Fruit fly (Drosophila melanogaster): Measurements from ENCODE around the gene CG34436.

DNA sequence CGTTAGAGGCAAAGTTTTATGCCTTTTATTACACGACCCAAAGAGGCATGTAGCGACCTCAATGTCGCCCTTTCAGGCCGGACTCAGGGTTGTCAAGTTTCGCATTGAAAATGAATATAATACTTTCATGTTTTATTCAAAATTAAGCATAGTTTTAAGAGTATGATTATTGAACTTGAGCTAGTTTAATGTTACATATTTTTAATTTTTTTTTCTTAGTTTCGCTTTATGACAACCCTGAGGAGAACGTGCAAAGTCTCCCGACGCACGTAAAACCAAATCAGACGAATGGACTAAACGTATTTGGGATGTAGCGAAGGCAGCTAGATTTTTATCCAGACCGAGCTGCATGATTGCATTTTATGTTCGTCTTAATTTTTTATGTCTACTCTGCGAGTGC is 23.6 kb downstream of the CG34436 start:
- TF ChIP-seq toe (GFP tag; optimal IDR thresholded peaks at IDR 0.05), result no peak
- no peak for TF ChIP-seq CG5204 (GFP tag; optimal IDR thresholded peaks at IDR 0.05)
- no peak for TF ChIP-seq Mnt (GFP tag; optimal IDR thresholded peaks at IDR 0.05)
- TF ChIP-seq Crg-1 (GFP tag; optimal IDR thresholded peaks at IDR 0.05), result no peak

Measured in whole organism, adult.